Fruit fly (Drosophila melanogaster): Measurements from ENCODE around the gene CG46412.

CG46412 gene

DNA sequence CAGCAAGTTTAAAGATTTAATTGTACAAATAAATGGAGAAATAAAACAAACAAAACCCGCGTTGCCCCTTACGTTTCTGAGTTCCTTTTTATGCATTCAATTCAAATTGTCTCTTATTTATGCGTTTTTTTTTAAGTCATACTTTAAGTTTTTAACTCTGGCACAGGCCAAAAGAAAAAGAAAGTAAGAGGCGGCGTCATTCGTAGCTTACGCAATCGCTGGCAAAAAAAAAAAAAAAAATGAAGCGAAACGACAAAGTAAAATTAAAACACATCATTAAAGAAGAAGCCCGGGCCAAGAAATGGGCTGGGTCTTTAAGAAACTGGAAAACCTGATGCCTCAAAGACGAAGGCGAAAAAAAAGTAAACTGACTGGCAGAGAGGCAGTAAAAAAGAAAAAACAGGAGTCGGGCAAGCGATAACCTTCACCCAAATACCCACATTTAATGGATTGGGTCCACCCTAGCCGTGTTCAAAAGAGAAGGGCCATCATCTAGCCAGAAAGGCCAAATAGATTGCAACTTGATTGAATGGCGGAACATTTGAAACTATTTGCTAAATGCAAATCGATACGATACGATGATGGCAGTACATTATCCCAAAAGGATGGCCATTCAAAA lies 20.1 kb downstream of the CG46412 start:
- TF ChIP-seq ey (GFP tag; optimal IDR thresholded peaks at IDR 0.05) (no peak), Hr83 (GFP tag; optimal IDR thresholded peaks at IDR 0.05; ENCODE audit: poor library complexity, severe bottlenecking) (no peak), OdsH (GFP tag; optimal IDR thresholded peaks at IDR 0.05) (no peak), dsf (GFP tag; optimal IDR thresholded peaks at IDR 0.05; ENCODE audit: borderline replicate concordance) (no peak), jim (GFP tag; optimal IDR thresholded peaks at IDR 0.05) (no peak), tai (GFP tag; optimal IDR thresholded peaks at IDR 0.05) (no peak), Dfd (GFP tag; optimal IDR thresholded peaks at IDR 0.05) (no peak), psq (GFP tag; optimal IDR thresholded peaks at IDR 0.05) (no peak), sage (GFP tag; optimal IDR thresholded peaks at IDR 0.05) (no peak), GATAd (GFP tag; optimal IDR thresholded peaks at IDR 0.05) (no peak), Rel (GFP tag; optimal IDR thresholded peaks at IDR 0.05) (no peak), Rel (tag; optimal IDR thresholded peaks at IDR 0.05) (no peak)

DNA sequence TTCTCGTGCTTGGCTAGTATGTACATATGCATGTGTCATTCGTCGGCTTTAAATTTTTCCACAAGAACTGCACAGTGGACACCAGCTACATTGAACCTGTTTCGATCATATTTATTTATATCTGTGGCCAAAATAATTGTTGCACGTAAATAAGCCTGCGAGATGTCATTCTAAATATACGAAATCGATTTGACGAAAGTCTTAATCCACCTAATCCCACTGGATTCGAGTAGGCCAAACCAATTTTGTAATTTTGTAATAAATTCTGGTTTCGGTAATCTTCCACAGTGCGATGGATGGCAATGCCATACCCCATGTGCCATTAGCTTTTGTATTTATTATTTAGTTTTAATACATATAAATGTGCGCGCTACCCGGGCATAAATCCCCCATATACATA lies 20.9 kb downstream of the CG46412 start:
- no peak for TF ChIP-seq sv (GFP tag; optimal IDR thresholded peaks at IDR 0.05)
- no peak for TF ChIP-seq lola (GFP tag; optimal IDR thresholded peaks at IDR 0.05)
- no peak for TF ChIP-seq pan (optimal IDR thresholded peaks at IDR 0.05)
- TF ChIP-seq Sp1 (GFP tag; optimal IDR thresholded peaks at IDR 0.05), result no peak
- no peak for TF ChIP-seq ey (GFP tag; optimal IDR thresholded peaks at IDR 0.05)
- TF ChIP-seq tai (GFP tag; optimal IDR thresholded peaks at IDR 0.05), result no peak
- no peak for TF ChIP-seq HLH106 (tag; optimal IDR thresholded peaks at IDR 0.05)

DNA sequence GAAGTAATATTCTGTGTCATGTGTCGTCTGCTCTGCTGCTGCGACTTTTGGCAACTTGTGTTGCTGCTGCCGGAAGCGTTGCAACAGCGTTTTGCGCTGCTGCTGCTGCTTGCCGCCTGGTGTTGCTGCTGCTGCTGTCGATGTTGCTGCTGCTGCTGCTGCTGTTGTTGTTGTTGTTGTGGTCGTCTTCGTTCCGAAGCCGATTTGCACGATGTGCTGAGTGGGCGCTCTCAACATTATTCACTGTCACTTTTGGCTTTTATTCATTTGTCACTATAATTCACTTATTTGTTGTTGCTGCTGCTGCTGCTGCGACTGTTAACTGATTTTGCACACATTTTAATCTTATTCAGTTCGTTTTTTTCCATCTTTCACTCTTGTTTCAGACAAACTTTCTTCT lies 21.4 kb downstream of the CG46412 start:
- peak; percentile 94 for TF ChIP-seq Dfd (GFP tag; optimal IDR thresholded peaks at IDR 0.05)
- no peak for TF ChIP-seq Hr83 (GFP tag; optimal IDR thresholded peaks at IDR 0.05; ENCODE audit: poor library complexity, severe bottlenecking)

DNA sequence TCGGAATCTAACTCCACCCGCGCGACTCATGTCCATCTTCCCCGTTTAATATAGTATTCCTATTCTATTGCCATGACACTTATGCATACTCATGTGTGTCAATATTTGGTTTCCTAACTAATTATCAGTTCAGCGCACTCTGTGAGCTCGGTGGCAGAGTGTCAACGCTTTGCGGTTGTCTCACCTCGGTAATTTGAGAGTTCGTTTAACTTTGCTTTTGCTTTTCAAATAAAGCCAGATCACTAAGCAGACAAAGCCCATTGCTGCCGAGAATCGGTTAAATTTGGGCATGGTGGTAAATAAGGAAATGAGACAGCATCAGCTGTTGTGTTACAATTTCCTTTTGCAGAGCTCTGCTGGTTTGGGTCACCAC lies 23.6 kb downstream of the CG46412 start:
- TF ChIP-seq sv (GFP tag; optimal IDR thresholded peaks at IDR 0.05) (no peak), GATAd (GFP tag; optimal IDR thresholded peaks at IDR 0.05) (no peak), CG32264 (GFP tag; optimal IDR thresholded peaks at IDR 0.05) (no peak), Mio (GFP tag; optimal IDR thresholded peaks at IDR 0.05) (no peak), h (GFP tag; optimal IDR thresholded peaks at IDR 0.05) (no peak), Abd-B (GFP tag; optimal IDR thresholded peaks at IDR 0.05) (no peak), Myc (optimal IDR thresholded peaks at IDR 0.05) (no peak), CG9705 (GFP tag; optimal IDR thresholded peaks at IDR 0.05) (no peak), Dfd (GFP tag; optimal IDR thresholded peaks at IDR 0.05) (no peak), fru (GFP tag; optimal IDR thresholded peaks at IDR 0.05) (no peak), OdsH (GFP tag; optimal IDR thresholded peaks at IDR 0.05) (no peak), psq (GFP tag; optimal IDR thresholded peaks at IDR 0.05) (no peak), Dif (GFP tag; optimal IDR thresholded peaks at IDR 0.05; ENCODE audit: partially characterized antibody) (no peak), Hr83 (GFP tag; optimal IDR thresholded peaks at IDR 0.05; ENCODE audit: poor library complexity, severe bottlenecking) (no peak), br (GFP tag; optimal IDR thresholded peaks at IDR 0.05) (no peak)

DNA sequence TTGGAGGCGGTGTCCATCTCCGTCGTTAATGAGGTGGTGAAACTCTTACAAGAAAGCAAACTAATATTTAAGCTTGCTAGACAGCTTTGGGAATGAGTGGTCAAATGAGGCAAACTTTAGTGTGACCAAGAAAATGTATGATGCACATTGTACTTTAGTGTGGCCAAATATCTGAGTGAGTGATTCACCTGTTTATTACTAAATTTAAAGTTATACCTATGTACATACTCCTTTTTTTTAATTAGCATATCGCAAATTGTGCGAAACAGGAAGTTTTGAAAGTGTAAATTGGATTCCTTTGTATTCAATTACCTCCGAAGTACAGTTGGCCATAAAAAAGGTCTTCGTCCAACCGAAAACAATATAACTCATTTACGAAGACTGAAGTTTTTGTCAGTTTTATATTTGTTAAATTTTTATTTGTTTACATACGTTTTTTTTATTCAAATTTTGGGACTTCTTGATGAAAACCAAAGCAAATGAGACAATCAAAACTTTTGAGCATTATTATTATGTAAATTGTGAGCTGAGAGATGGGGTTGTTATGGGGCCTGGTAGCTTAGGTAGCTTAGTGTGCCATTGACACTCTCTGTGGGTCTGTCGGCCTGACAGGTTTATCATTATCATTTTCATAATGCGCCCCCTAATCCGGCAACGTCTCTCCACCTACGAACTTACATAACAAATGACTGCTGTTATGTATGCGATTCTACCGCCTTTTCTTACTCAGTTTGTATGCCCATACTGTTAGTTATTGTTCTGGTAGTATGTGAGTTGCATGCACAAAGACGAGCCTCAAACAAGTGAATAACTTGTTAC lies 24.2 kb downstream of the CG46412 start:
- no peak for TF ChIP-seq br (GFP tag; optimal IDR thresholded peaks at IDR 0.05)
- no peak for TF ChIP-seq pan (optimal IDR thresholded peaks at IDR 0.05)
- TF ChIP-seq Mio (GFP tag; optimal IDR thresholded peaks at IDR 0.05), result no peak
- no peak for TF ChIP-seq HLH106 (tag; optimal IDR thresholded peaks at IDR 0.05)

DNA sequence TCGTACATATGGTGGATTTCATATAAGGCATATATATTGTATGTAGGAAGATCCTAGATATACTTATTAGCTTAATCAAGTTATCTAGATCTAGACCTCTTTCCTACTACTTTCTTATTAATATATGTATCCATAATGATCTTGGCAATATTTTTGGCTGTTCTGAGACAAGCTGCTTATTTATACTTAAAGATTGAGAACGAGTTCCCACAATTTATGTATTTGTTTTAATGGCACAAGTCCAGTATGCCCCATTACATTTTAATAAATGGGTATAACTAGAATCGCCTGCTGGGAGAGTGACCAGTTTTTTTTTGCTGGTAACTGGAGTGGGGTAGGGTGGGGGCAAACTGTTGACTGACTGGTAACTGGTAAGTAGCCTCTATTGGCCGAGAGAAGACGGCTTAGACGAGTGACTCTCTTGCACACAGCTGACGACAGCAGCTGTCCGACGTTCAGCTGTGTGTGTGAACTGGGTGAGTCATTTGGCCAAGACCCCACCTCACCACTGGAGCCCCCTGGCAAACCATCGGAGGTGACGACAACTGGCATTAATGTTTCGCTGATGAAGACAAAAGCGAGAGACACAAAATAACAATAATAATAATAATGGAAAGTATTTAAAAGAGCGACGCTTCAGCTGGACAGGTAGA lies 27.0 kb downstream of the CG46412 start:
- no peak for TF ChIP-seq tai (GFP tag; optimal IDR thresholded peaks at IDR 0.05)
- TF ChIP-seq Jra (GFP tag; optimal IDR thresholded peaks at IDR 0.05), result peak; percentile 4
- TF ChIP-seq h (GFP tag; optimal IDR thresholded peaks at IDR 0.05), result no peak
- no peak for TF ChIP-seq OdsH (GFP tag; optimal IDR thresholded peaks at IDR 0.05)
